Worm (Caenorhabditis elegans) whole organism, L1 larva: Measurements from ENCODE around the gene C27A7.9.

ENCODE experiments used
- ceh-82 ChIP-seq, 3 experiments: fragments of 150-350 bp in 1 of 3; sonication (generic microtip) in 2 of 3; optimal IDR thresholded peaks; 2 replicates each; lab custom pipeline; 2014 to 2017; ENCODE audit warnings: missing biosample characterization in 3 of 3, missing genetic modification characterization in 3 of 3
- dpl-1 ChIP-seq, 3 experiments: fragments of 150-350 bp in 2 of 3; sonication (generic microtip) in 1 of 3; optimal IDR thresholded peaks; 2 replicates each; lab custom pipeline; 2014 to 2017; ENCODE audit warnings: missing biosample characterization in 3 of 3, missing genetic modification characterization in 3 of 3, missing genetic modification reagents in 3 of 3
- efl-3 ChIP-seq: fragments of 200-800 bp; sonication (Bioruptor generic); optimal IDR thresholded peaks from 2 replicates; lab custom pipeline; 2018; ENCODE audit warnings: mild to moderate bottlenecking, missing genetic modification characterization, missing compliant biosample characterization
- egl-27 ChIP-seq, 2 experiments: fragments of 150-350 bp in 1 of 2; sonication (generic microtip); optimal IDR thresholded peaks; 3 replicates each; lab custom pipeline; 2017 to 2018; ENCODE audit warnings: missing biosample characterization in 2 of 2, missing genetic modification characterization in 2 of 2, missing genetic modification reagents in 2 of 2
- elt-2 ChIP-seq: sonication (generic microtip); optimal IDR thresholded peaks from 2 replicates; lab custom pipeline; 2016; ENCODE audit warnings: missing genetic modification characterization, mild to moderate bottlenecking, inconsistent platforms, missing compliant biosample characterization, missing genetic modification reagents
- lin-13 ChIP-seq: fragments of 150-350 bp; optimal IDR thresholded peaks from 2 replicates; lab custom pipeline; 2014; ENCODE audit warnings: missing biosample characterization, missing genetic modification reagents, missing genetic modification characterization
- lir-3 ChIP-seq: sonication (generic microtip); optimal IDR thresholded peaks from 2 replicates; lab custom pipeline; 2016; ENCODE audit warnings: mild to moderate bottlenecking, missing genetic modification characterization, moderate library complexity, missing compliant biosample characterization; ENCODE audit not compliant: poor library complexity
- nhr-237 ChIP-seq: fragments of 150-350 bp; optimal IDR thresholded peaks from 2 replicates; lab custom pipeline; 2014; ENCODE audit warnings: missing biosample characterization, missing genetic modification characterization
- pqm-1 ChIP-seq: sonication (generic microtip); optimal IDR thresholded peaks from 3 replicates; lab custom pipeline; 2017; ENCODE audit warnings: missing biosample characterization, missing genetic modification characterization
- unc-30 ChIP-seq: sonication (generic microtip); optimal IDR thresholded peaks from 2 replicates; lab custom pipeline; 2017; ENCODE audit warnings: missing biosample characterization, missing genetic modification characterization

DNA sequence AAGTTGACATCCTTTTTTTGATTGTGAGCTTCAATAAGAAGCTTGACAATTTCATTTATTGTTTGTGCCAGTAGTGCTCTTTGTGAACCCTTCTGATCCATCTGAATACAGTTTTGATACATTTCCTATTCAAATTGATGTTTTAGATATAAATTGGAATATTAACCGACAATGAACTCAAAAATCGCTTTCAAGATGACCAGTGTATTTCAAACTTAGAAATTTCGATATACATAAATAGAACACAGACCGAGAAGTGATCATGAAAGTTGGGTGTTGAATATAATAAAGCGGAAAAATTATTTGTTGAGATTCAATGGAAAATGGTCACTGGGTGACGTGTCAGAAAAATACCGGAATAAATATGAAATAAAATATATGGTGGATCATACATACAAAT is 26.9 kb upstream of the C27A7.9 start, which contains the start of gene elpc-3:
- no peak for TF ChIP-seq ceh-82 (tag; optimal IDR thresholded peaks at IDR 0.05; lab: Kevin White, UChicago)
- no peak for TF ChIP-seq egl-27 (tag; optimal IDR thresholded peaks at IDR 0.05; lab: Kevin White, UChicago)
- no peak for TF ChIP-seq unc-30 (tag; lab: Kevin White, UChicago)
- TF ChIP-seq elt-2 (tag; lab: Kevin White, UChicago): no peak
- TF ChIP-seq nhr-237 (tag; lab: Kevin White, UChicago): no peak
- TF ChIP-seq pqm-1 (tag; lab: Kevin White, UChicago): no peak
- TF ChIP-seq lin-13 (GFP tag; lab: Kevin White, UChicago): no peak
- no peak for TF ChIP-seq efl-3
- TF ChIP-seq dpl-1 (GFP tag; optimal IDR thresholded peaks at IDR 0.05; lab: Kevin White, UChicago): no peak
- TF ChIP-seq lir-3 (tag; lab: Kevin White, UChicago): no peak
